Worm (Caenorhabditis elegans) whole organism, L1 larva: ENCODE measurements around the gene ins-19.

Experiments
- C04F5.9 ChIP-seq: sonication (generic microtip); optimal IDR thresholded peaks from 2 replicates; lab custom pipeline; 2016; ENCODE audit warnings: missing genetic modification characterization, missing compliant biosample characterization
- C16A3.4 ChIP-seq: fragments of 150-350 bp; optimal IDR thresholded peaks from 2 replicates; lab custom pipeline; 2014; ENCODE audit warnings: missing biosample characterization, missing genetic modification characterization
- F16B12.6 ChIP-seq: fragments of 150-350 bp; optimal IDR thresholded peaks from 2 replicates; lab custom pipeline; 2014; ENCODE audit warnings: missing biosample characterization, missing genetic modification characterization
- alr-1 ChIP-seq: fragments of 200-800 bp; sonication (Bioruptor generic); optimal IDR thresholded peaks from 2 replicates; lab custom pipeline; 2018; ENCODE audit warnings: borderline replicate concordance, mild to moderate bottlenecking, missing genetic modification characterization, missing compliant biosample characterization
- aly-2 ChIP-seq: fragments of 150-350 bp; optimal IDR thresholded peaks from 2 replicates; lab custom pipeline; 2014; ENCODE audit warnings: missing biosample characterization, missing genetic modification characterization
- ama-1 ChIP-seq: fragments of 150-350 bp; optimal IDR thresholded peaks from 2 replicates; lab custom pipeline; 2014
- ceh-8 ChIP-seq: fragments of 200-800 bp; sonication (Bioruptor generic); optimal IDR thresholded peaks from 2 replicates; lab custom pipeline; 2018; ENCODE audit warnings: mild to moderate bottlenecking, missing genetic modification characterization, moderate library complexity, missing compliant biosample characterization
- ceh-88 ChIP-seq: fragments of 200-800 bp; sonication (Bioruptor generic); IDR thresholded peaks from 2 replicates; pipeline ENCODE4 v1.3.6; 2022; ENCODE audit warnings: missing genetic modification characterization, missing compliant biosample characterization
- ceh-90 ChIP-seq: sonication (generic microtip); optimal IDR thresholded peaks from 2 replicates; lab custom pipeline; 2016; ENCODE audit warnings: missing genetic modification characterization, missing compliant biosample characterization
- ces-1 ChIP-seq: fragments of 150-350 bp; optimal IDR thresholded peaks from 2 replicates; lab custom pipeline; 2014; ENCODE audit warnings: missing biosample characterization, missing genetic modification reagents, missing genetic modification characterization
- dpl-1 ChIP-seq, 3 experiments: fragments of 150-350 bp in 2 of 3; sonication (generic microtip) in 1 of 3; optimal IDR thresholded peaks; 2 replicates each; lab custom pipeline; 2014 to 2017; ENCODE audit warnings: missing biosample characterization in 3 of 3, missing genetic modification characterization in 3 of 3, missing genetic modification reagents in 3 of 3
- dsc-1 ChIP-seq: sonication (generic microtip); optimal IDR thresholded peaks from 2 replicates; lab custom pipeline; 2016; ENCODE audit warnings: mild to moderate bottlenecking, missing genetic modification characterization, missing compliant biosample characterization
- efl-1 ChIP-seq, 4 experiments: fragments of 150-350 bp; optimal IDR thresholded peaks in 3 of 4; peaks in 1 of 4; 1 replicate in 1 of 4; 2 replicates in 3 of 4; lab custom pipeline; 2014; ENCODE audit warnings: missing biosample characterization in 2 of 4, missing genetic modification characterization in 2 of 4, missing genetic modification reagents in 2 of 4
- egl-13 ChIP-seq: sonication (generic microtip); optimal IDR thresholded peaks from 2 replicates; lab custom pipeline; 2016; ENCODE audit warnings: missing genotype, missing genetic modification reagents, missing genetic modification characterization, missing compliant biosample characterization
- egl-27 ChIP-seq, 2 experiments: fragments of 150-350 bp in 1 of 2; sonication (generic microtip); optimal IDR thresholded peaks; 3 replicates each; lab custom pipeline; 2017 to 2018; ENCODE audit warnings: missing biosample characterization in 2 of 2, missing genetic modification characterization in 2 of 2, missing genetic modification reagents in 2 of 2
- elt-2 ChIP-seq: sonication (generic microtip); optimal IDR thresholded peaks from 2 replicates; lab custom pipeline; 2016; ENCODE audit warnings: missing genetic modification characterization, mild to moderate bottlenecking, inconsistent platforms, missing compliant biosample characterization, missing genetic modification reagents
- ets-5 ChIP-seq: fragments of 200-800 bp; sonication (Bioruptor generic); IDR thresholded peaks from 2 replicates; pipeline ENCODE4 v1.3.6; 2022; ENCODE audit warnings: missing genetic modification characterization, missing compliant biosample characterization
- fkh-4 ChIP-seq: sonication (generic microtip); optimal IDR thresholded peaks from 2 replicates; lab custom pipeline; 2016; ENCODE audit warnings: missing compliant biosample characterization, missing genetic modification characterization, borderline replicate concordance
- hlh-17 ChIP-seq: fragments of 200-800 bp; sonication (Bioruptor generic); optimal IDR thresholded peaks from 2 replicates; lab custom pipeline; 2018; ENCODE audit warnings: missing genetic modification characterization, mild to moderate bottlenecking, missing compliant biosample characterization, moderate library complexity, borderline replicate concordance
- isw-1 ChIP-seq: fragments of 200-800 bp; sonication (Bioruptor generic); IDR thresholded peaks from 2 replicates; pipeline ENCODE4 v1.3.6; 2022; ENCODE audit warnings: missing genetic modification characterization, missing compliant biosample characterization
- lin-13 ChIP-seq: fragments of 150-350 bp; optimal IDR thresholded peaks from 2 replicates; lab custom pipeline; 2014; ENCODE audit warnings: missing biosample characterization, missing genetic modification reagents, missing genetic modification characterization
- lsy-2 ChIP-seq, 2 experiments: fragments of 150-350 bp; optimal IDR thresholded peaks; 2 replicates each; lab custom pipeline; 2014; ENCODE audit warnings: missing biosample characterization in 2 of 2, missing genetic modification characterization in 2 of 2
- mdl-1 ChIP-seq, 2 experiments: fragments of 150-350 bp; optimal IDR thresholded peaks; 2 replicates each; lab custom pipeline; 2014 to 2017; ENCODE audit warnings: missing biosample characterization in 2 of 2, missing genetic modification characterization in 2 of 2, inconsistent platforms in 1 of 2
- mef-2 ChIP-seq: fragments of 150-350 bp; optimal IDR thresholded peaks from 2 replicates; lab custom pipeline; 2014; ENCODE audit warnings: missing biosample characterization, missing genetic modification characterization
- mep-1 ChIP-seq: fragments of 150-350 bp; optimal IDR thresholded peaks from 2 replicates; lab custom pipeline; 2014; ENCODE audit warnings: missing biosample characterization, missing genetic modification characterization
- nhr-11 ChIP-seq: fragments of 150-350 bp; optimal IDR thresholded peaks from 2 replicates; lab custom pipeline; 2014; ENCODE audit warnings: missing biosample characterization, missing genetic modification characterization
- nhr-19 ChIP-seq: fragments of 200-800 bp; sonication (Bioruptor generic); conservative IDR thresholded peaks from 2 replicates; pipeline ENCODE4 v1.3.6; 2022; ENCODE audit warnings: missing genetic modification characterization, missing compliant biosample characterization
- nhr-76 ChIP-seq: sonication (generic microtip); optimal IDR thresholded peaks from 2 replicates; lab custom pipeline; 2017; ENCODE audit warnings: missing biosample characterization, missing genetic modification characterization
- nhr-85 ChIP-seq: sonication (generic microtip); peaks from one replicate; lab custom pipeline; 2016; ENCODE audit warnings: missing genetic modification characterization, inconsistent platforms, missing compliant biosample characterization
- nhr-90 ChIP-seq: sonication (generic microtip); optimal IDR thresholded peaks from 2 replicates; lab custom pipeline; 2016; ENCODE audit warnings: mild to moderate bottlenecking, missing genetic modification characterization, missing compliant biosample characterization; ENCODE audit not compliant: poor library complexity
- skn-1 ChIP-seq: fragments of 150-350 bp; optimal IDR thresholded peaks from 2 replicates; lab custom pipeline; 2014; ENCODE audit warnings: missing biosample characterization, missing genetic modification characterization
- snpc-4 ChIP-seq: fragments of 150-350 bp; optimal IDR thresholded peaks from 2 replicates; lab custom pipeline; 2014; ENCODE audit warnings: missing biosample characterization, missing genetic modification characterization
- sptf-1 ChIP-seq: fragments of 150-350 bp; optimal IDR thresholded peaks from 2 replicates; lab custom pipeline; 2014; ENCODE audit warnings: missing biosample characterization, missing genetic modification characterization
- swsn-7 ChIP-seq: sonication (generic microtip); optimal IDR thresholded peaks from 2 replicates; lab custom pipeline; 2016; ENCODE audit warnings: missing genetic modification characterization, missing compliant biosample characterization
- tbx-2 ChIP-seq: sonication (generic microtip); optimal IDR thresholded peaks from 2 replicates; lab custom pipeline; 2016; ENCODE audit warnings: missing genetic modification characterization, missing compliant biosample characterization
- tlp-1 ChIP-seq: fragments of 150-350 bp; optimal IDR thresholded peaks from 2 replicates; lab custom pipeline; 2014; ENCODE audit warnings: missing biosample characterization, missing genetic modification characterization
- ztf-4 ChIP-seq: fragments of 150-350 bp; optimal IDR thresholded peaks from 2 replicates; lab custom pipeline; 2014; ENCODE audit warnings: missing biosample characterization, missing genetic modification characterization

The ins-19 gene

ce11 chrII:3151615-3152014, 25.4 kb upstream of the ins-19 start, which contains the start of the genes T10D4.14 and T10D4.19:
Gene T10D4.14 (minus strand): TSS chrII:3151715.
Gene T10D4.19 (plus strand): TSS chrII:3151918.
- TF ChIP-seq hlh-17 (GFP tag; lab: Kevin White, UChicago) (no peak), egl-13 (tag; lab: Kevin White, UChicago) (no peak), lsy-2 (tag; optimal IDR thresholded peaks at IDR 0.05; lab: Kevin White, UChicago) (no peak), dsc-1 (no peak), tbx-2 (tag; lab: Kevin White, UChicago) (no peak), ceh-8 (GFP tag; lab: Kevin White, UChicago) (no peak), isw-1 (GFP tag; lab: Robert Waterston, UW) (no peak), egl-27 (tag; optimal IDR thresholded peaks at IDR 0.05; lab: Kevin White, UChicago) (no peak)

ce11 chrII:3149521-3150190, 23.4 kb upstream of the ins-19 start, which contains the start of the genes T10D4.11 and T10D4.1:
Gene T10D4.11 (minus strand): TSS chrII:3149621.
Gene T10D4.1 (plus strand): TSS chrII:3150140.
- TF ChIP-seq nhr-11 (no peak), ama-1 (lab: Kevin White, UChicago) (no peak), swsn-7 (no peak), aly-2 (tag; lab: Kevin White, UChicago) (no peak), sptf-1 (tag; lab: Kevin White, UChicago) (no peak), tlp-1 (tag; lab: Kevin White, UChicago) (no peak), mep-1 (no peak), dsc-1 (no peak), ces-1 (GFP tag; lab: Kevin White, UChicago) (no peak), skn-1 (no peak), mdl-1 (tag; optimal IDR thresholded peaks at IDR 0.05; lab: Kevin White, UChicago) (no peak), F16B12.6 (tag; lab: Kevin White, UChicago) (no peak), snpc-4 (no peak), elt-2 (tag; lab: Kevin White, UChicago) (no peak), mef-2 (no peak), nhr-19 (GFP tag; lab: Robert Waterston, UW) (no peak)

ce11 chrII:3148404-3148803, 22.2 kb upstream of the ins-19 start:
- TF ChIP-seq ces-1 (GFP tag; lab: Kevin White, UChicago) (no peak), nhr-90 (tag; lab: Kevin White, UChicago) (no peak), ztf-4 (tag; lab: Kevin White, UChicago) (no peak), dpl-1 (GFP tag; optimal IDR thresholded peaks at IDR 0.05; lab: Kevin White, UChicago) (no peak), nhr-11 (no peak), ets-5 (GFP tag; lab: Robert Waterston, UW) (no peak), hlh-17 (GFP tag; lab: Kevin White, UChicago) (no peak)

ce11 chrII:3145842-3146241, 19.6 kb upstream of the ins-19 start, which contains the start of gene T10D4.15:
Gene T10D4.15 (plus strand): TSS chrII:3146142.
- TF ChIP-seq C04F5.9 = no peak
- no peak for TF ChIP-seq efl-1 (optimal IDR thresholded peaks at IDR 0.05; lab: Kevin White, UChicago)
- no peak for TF ChIP-seq efl-1 (GFP tag; optimal IDR thresholded peaks at IDR 0.05 in 1 of 2; lab: Kevin White, UChicago)
- no peak for TF ChIP-seq alr-1 (tag; lab: Kevin White, UChicago)
- TF ChIP-seq ceh-88 (GFP tag; lab: Robert Waterston, UW) = no peak
- TF ChIP-seq C16A3.4 (tag; lab: Kevin White, UChicago) = no peak
- TF ChIP-seq ceh-90 (tag; lab: Kevin White, UChicago) = no peak
- TF ChIP-seq nhr-76 (tag; lab: Kevin White, UChicago) = no peak
- no peak for TF ChIP-seq nhr-85 (tag; lab: Kevin White, UChicago)
- no peak for TF ChIP-seq lin-13 (GFP tag; lab: Kevin White, UChicago)
- no peak for TF ChIP-seq fkh-4 (tag; lab: Kevin White, UChicago)
